Worm (Caenorhabditis elegans): Measurements from ENCODE around the gene cwf-19L2.

Gene cwf-19L2

DNA sequence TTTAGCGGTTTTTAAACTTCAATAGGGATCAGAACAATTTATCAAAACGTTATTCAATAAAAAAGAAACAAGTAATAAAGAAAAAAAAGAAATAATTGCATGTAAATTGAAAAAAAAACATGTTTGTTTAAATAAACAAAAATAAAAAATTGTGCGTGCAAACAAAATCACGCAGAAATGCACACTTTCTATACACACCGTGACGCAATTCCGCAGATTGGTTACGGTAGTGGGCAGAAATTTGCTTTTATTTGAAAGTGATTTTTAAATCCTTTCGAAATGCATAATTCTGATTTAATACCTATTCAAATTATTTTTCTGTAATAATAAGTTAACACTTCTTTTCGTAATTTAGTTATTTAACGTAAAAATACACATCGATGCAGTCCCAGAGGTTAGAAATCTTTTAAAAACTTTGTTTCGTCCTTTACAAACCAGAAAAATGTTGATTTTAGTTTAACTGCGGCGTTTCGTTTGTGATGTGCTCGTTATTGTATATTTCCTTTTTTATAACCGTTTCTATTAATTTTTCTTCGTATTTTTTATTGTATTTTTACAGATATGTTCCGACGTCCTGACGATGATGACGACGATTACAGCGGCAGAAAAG is at the start of gene cwf-19L2:
Gene cwf-19L2 (plus strand): TSS at position 560 of the 610 bp plus-strand sequence.
- TF ChIP-seq pes-1 (GFP tag; IDR thresholded peaks at IDR 0.05) (no peak), tbx-11 (GFP tag; IDR thresholded peaks at IDR 0.05) (no peak), ama-1 (optimal IDR thresholded peaks at IDR 0.05) (no peak), ceh-36 (tag; optimal IDR thresholded peaks at IDR 0.05) (no peak), hnd-1 (tag; optimal IDR thresholded peaks at IDR 0.05) (no peak), hmg-4 (GFP tag; optimal IDR thresholded peaks at IDR 0.05) (no peak), tbx-37 (GFP tag; conservative IDR thresholded peaks at IDR 0.05) (no peak)

DNA sequence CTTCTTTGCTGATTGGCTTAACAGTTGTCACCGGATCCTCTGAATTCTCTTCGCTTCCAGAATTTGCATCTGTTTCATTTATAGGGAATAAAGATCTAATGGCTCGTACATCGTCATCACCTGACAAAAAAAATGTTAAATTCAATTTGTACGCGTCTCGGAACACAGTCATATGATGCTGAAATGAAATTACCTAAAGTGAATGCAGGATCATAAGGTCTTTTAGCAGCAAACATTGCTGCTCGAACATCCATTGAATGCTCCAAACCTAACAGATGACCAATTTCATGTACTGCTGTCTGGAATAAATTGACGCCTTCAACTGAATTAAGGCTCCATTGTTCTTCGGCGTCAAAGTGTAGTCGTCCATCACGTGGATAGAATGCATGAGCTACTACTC is 47.0 kb upstream of the cwf-19L2 start:
- TF ChIP-seq ama-1 (optimal IDR thresholded peaks at IDR 0.05) (no peak), scrt-1 (GFP tag; IDR thresholded peaks at IDR 0.05) (no peak), ets-7 (tag; optimal IDR thresholded peaks at IDR 0.05) (no peak)

DNA sequence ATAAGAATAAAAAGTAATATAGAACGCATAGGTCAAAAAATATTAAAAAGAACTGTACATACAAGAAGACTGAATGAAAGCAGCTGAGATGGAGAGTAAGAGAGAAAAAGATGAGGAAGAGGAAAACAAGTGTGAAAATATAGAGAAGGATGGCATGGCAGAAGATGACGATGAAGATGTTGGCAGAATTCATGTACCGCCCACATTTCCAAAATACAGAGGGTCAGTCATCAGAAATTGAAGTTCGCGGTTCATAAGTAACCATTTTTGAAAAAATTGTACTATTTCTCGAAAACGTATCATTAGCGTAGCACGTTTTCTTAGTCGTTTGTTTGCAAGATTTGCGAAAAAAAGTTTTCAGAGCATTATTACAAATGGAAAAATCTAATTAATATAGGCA is 45.7 kb upstream of the cwf-19L2 start, which contains the start of gene zmp-6:
Gene zmp-6 (minus strand): TSS at position 101 of the 400 bp plus-strand sequence.
- TF ChIP-seq scrt-1 (GFP tag; IDR thresholded peaks at IDR 0.05), result no peak
- no peak for TF ChIP-seq sea-1 (GFP tag; conservative IDR thresholded peaks at IDR 0.05)
- TF ChIP-seq hmbx-1 (tag; optimal IDR thresholded peaks at IDR 0.05), result no peak
- TF ChIP-seq tbx-11 (GFP tag; IDR thresholded peaks at IDR 0.05), result no peak
- no peak for TF ChIP-seq hnd-1 (tag; optimal IDR thresholded peaks at IDR 0.05)
- no peak for TF ChIP-seq tbx-37 (GFP tag; conservative IDR thresholded peaks at IDR 0.05)
- no peak for TF ChIP-seq F13C5.2 (tag; optimal IDR thresholded peaks at IDR 0.05)
- no peak for TF ChIP-seq pes-1 (GFP tag; IDR thresholded peaks at IDR 0.05)
- TF ChIP-seq aly-1 (tag; optimal IDR thresholded peaks at IDR 0.05), result no peak
- TF ChIP-seq B0310.2 (tag; optimal IDR thresholded peaks at IDR 0.05), result no peak
- no peak for TF ChIP-seq ama-1 (optimal IDR thresholded peaks at IDR 0.05)
- TF ChIP-seq ceh-36 (tag; optimal IDR thresholded peaks at IDR 0.05), result no peak
- no peak for TF ChIP-seq ets-7 (tag; optimal IDR thresholded peaks at IDR 0.05)
- no peak for TF ChIP-seq flt-1 (GFP tag; IDR thresholded peaks at IDR 0.05)
- TF ChIP-seq hmg-4 (GFP tag; optimal IDR thresholded peaks at IDR 0.05), result no peak
- no peak for TF ChIP-seq ceh-13 (GFP tag; optimal IDR thresholded peaks at IDR 0.05)
- no peak for TF ChIP-seq tra-4 (tag; optimal IDR thresholded peaks at IDR 0.05)

DNA sequence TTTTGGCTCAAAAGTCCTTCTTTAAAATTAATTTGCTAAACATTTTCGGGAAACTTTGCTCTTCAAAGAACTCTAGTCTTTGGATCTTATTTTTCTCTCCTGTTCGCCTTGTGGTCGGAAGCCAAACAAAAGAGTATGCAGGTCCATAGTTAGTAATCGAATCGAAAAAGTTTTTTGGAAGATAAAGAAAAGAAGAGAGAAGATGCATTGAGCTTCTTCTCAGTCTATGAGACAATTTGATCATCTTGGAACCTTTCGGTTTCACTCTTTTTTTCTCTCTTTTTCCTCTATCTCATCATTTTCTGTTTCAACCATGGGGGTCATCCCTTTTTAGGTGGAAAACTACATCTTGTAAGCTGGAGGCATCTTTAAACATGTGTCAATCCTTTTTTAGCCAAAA is 39.8 kb upstream of the cwf-19L2 start:
- TF ChIP-seq hmbx-1 (tag; optimal IDR thresholded peaks at IDR 0.05) (no peak), hmg-4 (GFP tag; optimal IDR thresholded peaks at IDR 0.05) (no peak), pes-1 (GFP tag; IDR thresholded peaks at IDR 0.05) (no peak), hnd-1 (tag; optimal IDR thresholded peaks at IDR 0.05) (no peak), ets-7 (tag; optimal IDR thresholded peaks at IDR 0.05) (no peak), B0310.2 (tag; optimal IDR thresholded peaks at IDR 0.05) (no peak), ama-1 (optimal IDR thresholded peaks at IDR 0.05) (no peak)

DNA sequence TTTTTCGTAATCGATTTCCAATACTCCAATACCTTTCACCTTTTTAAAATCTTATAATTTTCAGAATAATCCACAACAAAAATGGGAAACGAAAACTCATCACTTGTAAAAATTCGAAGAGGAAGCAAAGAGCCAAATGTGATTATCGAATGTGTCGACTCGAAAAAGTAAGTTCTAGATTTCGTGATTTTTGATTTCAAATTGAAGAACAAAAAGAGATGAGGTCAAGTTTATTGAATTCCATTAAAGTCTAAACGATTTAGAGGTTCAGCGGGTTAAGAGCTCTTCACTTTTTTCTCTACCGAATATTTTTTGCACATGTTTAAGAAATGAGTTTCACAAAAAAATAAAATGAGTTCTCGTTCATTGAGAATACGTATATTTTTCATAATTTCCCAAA is 34.5 kb upstream of the cwf-19L2 start, which contains the start of gene B0361.4:
Gene B0361.4 (plus strand): TSS at position 61 of the 400 bp plus-strand sequence.
- TF ChIP-seq tra-4 (tag; optimal IDR thresholded peaks at IDR 0.05) (no peak), F13C5.2 (tag; optimal IDR thresholded peaks at IDR 0.05) (no peak), ceh-36 (tag; optimal IDR thresholded peaks at IDR 0.05) (no peak), hnd-1 (tag; optimal IDR thresholded peaks at IDR 0.05) (no peak), aly-1 (tag; optimal IDR thresholded peaks at IDR 0.05) (no peak), hmbx-1 (tag; optimal IDR thresholded peaks at IDR 0.05) (no peak), tbx-11 (GFP tag; IDR thresholded peaks at IDR 0.05) (no peak), flt-1 (GFP tag; IDR thresholded peaks at IDR 0.05) (no peak), ama-1 (optimal IDR thresholded peaks at IDR 0.05) (no peak), ceh-13 (GFP tag; optimal IDR thresholded peaks at IDR 0.05) (no peak), sea-1 (GFP tag; conservative IDR thresholded peaks at IDR 0.05) (no peak), B0310.2 (tag; optimal IDR thresholded peaks at IDR 0.05) (no peak), hmg-4 (GFP tag; optimal IDR thresholded peaks at IDR 0.05) (no peak)

DNA sequence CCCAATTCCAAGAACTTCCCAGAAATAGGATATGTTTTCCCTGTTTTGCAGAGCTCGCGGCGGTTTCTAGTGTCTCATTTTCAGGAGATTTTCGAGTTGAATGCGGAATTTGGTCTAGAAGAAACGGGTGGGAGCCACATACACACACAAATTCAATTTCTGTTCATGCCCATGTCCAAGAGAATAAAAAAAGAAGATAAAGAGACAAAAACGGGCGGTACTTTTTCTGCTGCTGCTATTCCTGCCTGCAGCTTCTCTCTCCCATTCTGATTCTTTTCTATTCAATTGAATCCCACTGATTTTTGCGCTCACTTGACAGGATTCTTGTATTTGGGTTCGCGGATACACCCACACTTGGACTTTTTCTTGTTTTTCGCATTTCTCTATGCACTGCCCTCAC is 30.8 kb upstream of the cwf-19L2 start:
- TF ChIP-seq tra-4 (tag; optimal IDR thresholded peaks at IDR 0.05), result no peak
- no peak for TF ChIP-seq tbx-37 (GFP tag; conservative IDR thresholded peaks at IDR 0.05)
- no peak for TF ChIP-seq hnd-1 (tag; optimal IDR thresholded peaks at IDR 0.05)
- TF ChIP-seq ama-1 (optimal IDR thresholded peaks at IDR 0.05), result no peak
- TF ChIP-seq aly-1 (tag; optimal IDR thresholded peaks at IDR 0.05), result no peak
- TF ChIP-seq ceh-36 (tag; optimal IDR thresholded peaks at IDR 0.05), result no peak
- TF ChIP-seq ets-7 (tag; optimal IDR thresholded peaks at IDR 0.05), result no peak
- TF ChIP-seq tbx-11 (GFP tag; IDR thresholded peaks at IDR 0.05), result no peak
- TF ChIP-seq pes-1 (GFP tag; IDR thresholded peaks at IDR 0.05), result no peak
- TF ChIP-seq F13C5.2 (tag; optimal IDR thresholded peaks at IDR 0.05), result no peak
- TF ChIP-seq hmbx-1 (tag; optimal IDR thresholded peaks at IDR 0.05), result no peak
- no peak for TF ChIP-seq B0310.2 (tag; optimal IDR thresholded peaks at IDR 0.05)
- TF ChIP-seq scrt-1 (GFP tag; IDR thresholded peaks at IDR 0.05), result no peak
- TF ChIP-seq flt-1 (GFP tag; IDR thresholded peaks at IDR 0.05), result no peak
- TF ChIP-seq hmg-4 (GFP tag; optimal IDR thresholded peaks at IDR 0.05), result no peak

DNA sequence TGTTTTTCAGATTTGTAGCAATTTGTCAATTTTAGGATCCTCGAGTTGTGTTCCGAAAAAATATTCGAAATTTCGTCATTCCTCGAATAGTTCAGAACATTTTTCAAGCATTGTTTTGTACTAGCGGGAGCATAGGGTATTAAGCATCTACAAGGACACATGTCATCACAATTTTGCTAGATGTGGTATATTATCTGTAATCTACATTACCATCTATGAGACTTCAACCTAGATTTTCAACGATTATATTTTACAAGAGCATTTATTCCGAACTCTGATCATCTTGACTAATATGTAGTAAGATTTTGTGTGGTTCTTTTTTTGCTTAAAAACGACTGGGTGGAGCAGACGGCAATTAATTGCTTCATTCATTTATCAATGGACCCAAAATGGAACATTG is 30.4 kb upstream of the cwf-19L2 start:
- TF ChIP-seq ceh-36 (tag; optimal IDR thresholded peaks at IDR 0.05) (no peak), B0310.2 (tag; optimal IDR thresholded peaks at IDR 0.05) (no peak), flt-1 (GFP tag; IDR thresholded peaks at IDR 0.05) (no peak), ama-1 (optimal IDR thresholded peaks at IDR 0.05) (no peak), hmg-4 (GFP tag; optimal IDR thresholded peaks at IDR 0.05) (no peak), ets-7 (tag; optimal IDR thresholded peaks at IDR 0.05) (no peak), aly-1 (tag; optimal IDR thresholded peaks at IDR 0.05) (no peak), ceh-13 (GFP tag; optimal IDR thresholded peaks at IDR 0.05) (no peak), hmbx-1 (tag; optimal IDR thresholded peaks at IDR 0.05) (no peak), tbx-11 (GFP tag; IDR thresholded peaks at IDR 0.05) (no peak)

DNA sequence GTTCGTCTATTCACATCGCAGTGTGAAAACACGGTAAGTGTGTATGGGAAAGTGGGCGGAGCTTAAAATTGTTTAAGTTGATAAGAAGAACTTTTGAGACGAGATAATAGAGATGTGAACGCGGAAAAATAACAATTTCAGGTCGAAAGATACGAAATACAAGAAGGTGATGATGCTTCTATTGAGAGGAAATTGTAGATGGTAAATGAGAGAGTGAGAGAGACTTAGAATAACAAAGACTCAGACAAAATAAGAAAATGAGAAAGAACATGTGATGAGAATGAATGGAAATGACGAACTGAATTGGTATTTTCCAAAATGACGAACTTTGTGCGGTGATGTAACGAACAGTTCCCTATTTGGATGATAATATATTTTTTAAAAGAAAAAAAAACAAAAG is 22.4 kb upstream of the cwf-19L2 start:
- TF ChIP-seq tra-4 (tag; optimal IDR thresholded peaks at IDR 0.05), result no peak
- no peak for TF ChIP-seq tbx-37 (GFP tag; conservative IDR thresholded peaks at IDR 0.05)
- no peak for TF ChIP-seq ets-7 (tag; optimal IDR thresholded peaks at IDR 0.05)
- no peak for TF ChIP-seq hnd-1 (tag; optimal IDR thresholded peaks at IDR 0.05)
- no peak for TF ChIP-seq aly-1 (tag; optimal IDR thresholded peaks at IDR 0.05)
- TF ChIP-seq ceh-13 (GFP tag; optimal IDR thresholded peaks at IDR 0.05), result no peak
- TF ChIP-seq F13C5.2 (tag; optimal IDR thresholded peaks at IDR 0.05), result no peak
- no peak for TF ChIP-seq B0310.2 (tag; optimal IDR thresholded peaks at IDR 0.05)

Measured in whole organism, early embryonic.